Worm (Caenorhabditis elegans): ENCODE data around the gene nhr-91.

- no peak for TF ChIP-seq saeg-2 (GFP tag; IDR thresholded peaks at IDR 0.05)
- no peak for TF ChIP-seq nhr-10 (tag; optimal IDR thresholded peaks at IDR 0.05)
- TF ChIP-seq nhr-11 (tag; optimal IDR thresholded peaks at IDR 0.05) = no peak
- no peak for TF ChIP-seq ZK546.5 (tag; optimal IDR thresholded peaks at IDR 0.05)
- TF ChIP-seq zip-2 (tag; optimal IDR thresholded peaks at IDR 0.05) = no peak
- TF ChIP-seq dpl-1 (GFP tag; optimal IDR thresholded peaks at IDR 0.05) = no peak
Measured at ce11 chrX:15321791-15322190, 12.6 kb downstream of the nhr-91 start.

Measured in whole organism, L4 larva.